Worm (Caenorhabditis elegans): ENCODE data around the gene nhr-274.
A peak's percentile ranks its signal among the peaks of the same experiment; 100 is the strongest.

The nhr-274 gene

DNA sequence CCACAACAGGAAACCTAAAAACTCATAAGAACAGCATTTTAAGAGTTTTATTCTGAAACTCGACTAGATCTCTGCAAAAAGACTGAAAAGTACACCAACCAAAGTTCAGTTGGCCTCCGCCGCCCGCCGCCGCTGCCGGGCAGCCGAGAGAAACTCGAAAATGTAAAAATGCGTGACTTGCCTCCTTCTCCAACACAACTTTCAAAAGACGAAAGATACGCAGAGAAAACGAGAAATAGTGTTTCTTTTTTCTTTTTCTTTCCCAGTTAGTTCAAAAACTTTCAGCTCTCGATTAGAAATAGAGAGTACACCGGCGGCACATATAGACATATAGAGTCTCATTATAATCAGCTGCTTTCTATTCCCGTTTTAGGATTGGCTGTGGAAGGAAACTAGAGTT is 4.7 kb upstream of the nhr-274 start (continued):
- TF ChIP-seq nhr-11 (tag; optimal IDR thresholded peaks at IDR 0.05) = no peak
- no peak for TF ChIP-seq fkh-2 (tag; optimal IDR thresholded peaks at IDR 0.05)
- TF ChIP-seq pha-4 (tag; optimal IDR thresholded peaks at IDR 0.05) = peak; percentile 62
- peak; percentile 5 for TF ChIP-seq pqm-1 (tag; optimal IDR thresholded peaks at IDR 0.05)
- TF ChIP-seq nhr-237 (tag; optimal IDR thresholded peaks at IDR 0.05) = no peak
- peak; percentile 55 for TF ChIP-seq lin-39 (tag; optimal IDR thresholded peaks at IDR 0.05)

DNA sequence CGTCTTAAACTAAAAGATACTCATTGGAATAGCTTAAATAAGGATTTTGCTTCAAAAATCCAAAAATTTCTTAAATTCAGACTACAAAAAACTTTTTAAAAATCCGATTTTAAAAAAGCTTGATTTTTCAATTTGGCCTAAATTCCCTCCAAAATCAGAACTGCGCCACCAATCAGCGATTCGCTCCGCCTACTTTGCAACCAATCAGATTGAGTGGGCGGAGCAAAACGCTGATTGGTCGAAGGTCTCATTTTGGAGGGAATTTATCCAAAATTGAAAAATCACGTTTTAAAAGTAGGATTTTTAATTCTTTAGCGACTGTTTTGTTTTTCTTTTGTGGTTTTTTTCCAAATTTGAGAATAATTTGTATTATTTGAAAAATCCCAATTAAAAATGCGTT is 4.3 kb upstream of the nhr-274 start:
- TF ChIP-seq tbx-2 (tag; optimal IDR thresholded peaks at IDR 0.05) = no peak
- TF ChIP-seq ceh-16 (tag; optimal IDR thresholded peaks at IDR 0.05) = no peak
- TF ChIP-seq nfya-1 (tag; optimal IDR thresholded peaks at IDR 0.05; ENCODE audit: insufficient read depth) = peak; percentile 96

DNA sequence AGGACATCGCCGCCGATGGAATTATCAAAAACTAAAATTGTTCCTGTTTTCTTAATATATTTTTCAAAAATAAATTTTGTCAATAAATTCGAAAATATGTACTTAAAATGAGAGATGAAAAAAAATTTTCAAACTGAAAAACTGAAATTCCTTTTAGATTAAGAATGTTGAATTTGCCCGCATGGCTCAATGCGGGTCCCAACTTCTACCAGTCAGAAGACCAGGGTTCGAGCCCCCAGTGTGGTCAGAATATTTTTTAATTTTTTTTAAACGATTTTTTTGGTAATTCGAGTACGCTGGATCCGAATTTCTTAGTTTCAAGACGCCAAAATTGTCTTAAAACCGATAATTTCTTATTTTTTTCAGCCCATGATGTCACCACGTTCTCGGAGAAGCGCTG is 7.8 kb downstream of the nhr-274 start:
- peak; percentile 12 for TF ChIP-seq fkh-10 (GFP tag; optimal IDR thresholded peaks at IDR 0.05)
- no peak for TF ChIP-seq nhr-67 (tag; optimal IDR thresholded peaks at IDR 0.05)

DNA sequence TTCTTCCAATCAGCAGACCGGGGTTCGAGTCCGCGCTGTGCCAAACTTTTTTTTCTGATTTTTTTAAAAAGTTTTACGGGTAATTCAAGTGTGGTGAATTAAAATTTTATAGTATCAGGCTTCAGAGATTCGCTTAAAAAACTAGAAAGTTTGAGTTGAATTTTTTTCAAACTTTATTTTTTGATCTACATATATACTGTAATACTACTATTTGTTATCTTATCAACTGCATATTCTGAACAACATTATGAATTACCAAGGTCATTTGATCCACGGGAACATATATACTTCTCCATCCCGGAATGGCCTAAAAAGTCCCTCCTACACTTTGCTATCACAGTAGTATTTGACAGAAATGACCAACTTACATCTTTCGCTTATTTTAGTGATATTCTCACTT is 11.7 kb downstream of the nhr-274 start, which contains the start of gene Y41D4B.6:
TSS of gene Y41D4B.6 (plus strand) at position 301 of the 400 bp plus-strand sequence.
- TF ChIP-seq egl-5 (tag; optimal IDR thresholded peaks at IDR 0.05) (no peak), daf-12 (tag; optimal IDR thresholded peaks at IDR 0.05) (no peak), mml-1 (tag; optimal IDR thresholded peaks at IDR 0.05) (no peak), nhr-76 (tag; optimal IDR thresholded peaks at IDR 0.05) (no peak), unc-62 (GFP tag; optimal IDR thresholded peaks at IDR 0.05) (no peak), fkh-2 (tag; optimal IDR thresholded peaks at IDR 0.05) (no peak), ZK546.5 (tag; optimal IDR thresholded peaks at IDR 0.05) (no peak), tbx-2 (tag; optimal IDR thresholded peaks at IDR 0.05) (no peak)

DNA sequence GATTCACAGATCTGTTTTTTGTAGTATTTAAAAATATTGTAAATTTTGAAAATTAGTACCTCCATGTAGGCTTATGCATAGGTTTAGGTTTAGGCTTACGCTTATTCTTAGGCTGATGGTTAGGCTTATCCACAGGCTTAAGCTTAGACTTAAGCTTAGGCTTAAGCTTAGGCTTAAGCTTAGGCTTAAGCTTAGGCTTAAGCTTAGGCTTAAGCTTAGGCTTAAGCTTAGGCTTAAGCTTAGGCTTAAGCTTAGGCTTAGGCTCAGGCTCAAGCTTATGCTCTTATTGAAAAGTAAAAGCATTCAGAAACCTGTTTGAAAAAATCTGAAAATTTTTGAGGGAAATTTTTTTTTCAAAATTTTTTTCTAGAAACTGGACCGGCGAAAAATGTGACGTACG is 12.5 kb downstream of the nhr-274 start:
- no peak for TF ChIP-seq nhr-23 (tag; optimal IDR thresholded peaks at IDR 0.05)

DNA sequence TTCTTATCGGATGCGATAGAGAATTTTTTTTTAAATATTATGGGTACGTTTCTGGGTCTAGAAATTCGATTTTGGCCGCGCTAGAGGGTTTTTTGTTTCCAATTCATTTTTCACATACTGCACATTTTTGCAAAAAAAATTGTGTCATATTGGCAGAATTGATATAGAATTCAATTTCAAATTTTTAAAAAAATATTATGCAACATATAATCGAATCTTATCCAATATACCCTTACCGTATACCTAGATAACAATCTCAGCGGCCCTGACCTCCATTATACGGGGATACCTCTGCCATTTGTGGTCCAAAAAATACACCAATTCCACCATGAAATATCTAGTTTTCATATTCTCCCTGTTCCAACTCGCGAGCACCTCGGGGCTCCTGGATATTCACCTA is 13.4 kb downstream of the nhr-274 start, which contains the start of gene cpg-24:
TSS of gene cpg-24 (plus strand) at position 301 of the 400 bp plus-strand sequence.
- TF ChIP-seq ceh-28 (tag; optimal IDR thresholded peaks at IDR 0.05) = no peak
- TF ChIP-seq mml-1 (tag; optimal IDR thresholded peaks at IDR 0.05) = no peak
- no peak for TF ChIP-seq skn-1 (tag; optimal IDR thresholded peaks at IDR 0.05)
- TF ChIP-seq lin-39 (tag; optimal IDR thresholded peaks at IDR 0.05) = no peak
- TF ChIP-seq fos-1 (tag; optimal IDR thresholded peaks at IDR 0.05) = no peak
- no peak for TF ChIP-seq jun-1 (tag; optimal IDR thresholded peaks at IDR 0.05)
- no peak for TF ChIP-seq eor-1 (tag; optimal IDR thresholded peaks at IDR 0.05)
- no peak for TF ChIP-seq fkh-10 (GFP tag; optimal IDR thresholded peaks at IDR 0.05)
- no peak for TF ChIP-seq tbx-2 (tag; optimal IDR thresholded peaks at IDR 0.05)
- no peak for TF ChIP-seq daf-12 (tag; optimal IDR thresholded peaks at IDR 0.05)
- no peak for TF ChIP-seq elt-3 (tag; optimal IDR thresholded peaks at IDR 0.05)
- no peak for TF ChIP-seq aly-2 (tag; optimal IDR thresholded peaks at IDR 0.05)
- TF ChIP-seq pha-4 (tag; optimal IDR thresholded peaks at IDR 0.05) = no peak
- no peak for TF ChIP-seq nhr-76 (tag; optimal IDR thresholded peaks at IDR 0.05)
- TF ChIP-seq nhr-12 (tag; optimal IDR thresholded peaks at IDR 0.05) = no peak
- no peak for TF ChIP-seq nhr-237 (tag; optimal IDR thresholded peaks at IDR 0.05)
- no peak for TF ChIP-seq ama-1 (optimal IDR thresholded peaks at IDR 0.05)

DNA sequence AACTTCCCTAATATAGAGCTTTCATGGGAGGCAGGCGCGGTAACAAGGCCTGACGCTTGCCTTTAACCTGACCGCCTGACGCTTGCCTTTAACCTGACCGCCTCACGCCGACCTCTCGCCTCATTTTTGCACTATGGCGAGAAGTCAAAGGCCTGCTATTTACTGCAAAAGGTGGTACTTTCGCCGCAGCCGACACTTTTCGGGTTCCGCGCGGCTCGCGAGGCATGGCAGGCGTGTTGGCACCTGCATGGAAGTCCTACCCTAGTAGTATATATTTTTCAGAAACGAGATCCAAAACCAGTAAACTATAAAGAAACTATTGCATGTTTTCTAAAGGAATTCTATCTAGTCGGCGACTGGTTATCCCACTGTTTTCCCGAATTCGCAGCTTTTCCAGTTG is 16.4 kb downstream of the nhr-274 start:
- TF ChIP-seq skn-1 (tag; optimal IDR thresholded peaks at IDR 0.05) (no peak), nhr-77 (tag; optimal IDR thresholded peaks at IDR 0.05) (no peak), nhr-76 (tag; optimal IDR thresholded peaks at IDR 0.05) (no peak), nfya-1 (tag; optimal IDR thresholded peaks at IDR 0.05; ENCODE audit: insufficient read depth) (no peak), daf-12 (tag; optimal IDR thresholded peaks at IDR 0.05) (no peak), ZK546.5 (tag; optimal IDR thresholded peaks at IDR 0.05) (no peak)

DNA sequence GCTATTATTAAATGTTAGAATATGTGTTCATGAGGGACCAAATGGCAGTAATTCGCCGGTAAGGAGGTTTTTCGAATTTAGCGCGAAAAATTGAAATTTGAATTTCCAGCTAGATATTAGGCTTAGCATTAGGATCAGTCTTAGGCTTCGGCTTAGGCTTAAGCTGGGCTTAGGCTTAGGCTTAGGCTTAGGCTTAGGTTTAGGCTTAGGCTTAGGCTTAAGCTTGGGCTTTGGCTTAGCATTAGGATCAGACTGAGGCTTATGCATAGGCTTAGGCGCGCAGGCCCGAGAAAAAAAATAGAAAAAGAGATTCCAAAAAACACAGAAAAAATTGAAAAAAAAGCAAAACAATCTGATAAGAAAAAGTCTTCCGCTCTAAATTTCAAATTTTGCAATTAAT is 16.8 kb downstream of the nhr-274 start:
- TF ChIP-seq egl-5 (tag; optimal IDR thresholded peaks at IDR 0.05) = no peak
- no peak for TF ChIP-seq egl-27 (tag; optimal IDR thresholded peaks at IDR 0.05)
- no peak for TF ChIP-seq unc-62 (GFP tag; optimal IDR thresholded peaks at IDR 0.05)
- TF ChIP-seq nhr-23 (tag; optimal IDR thresholded peaks at IDR 0.05) = no peak
- no peak for TF ChIP-seq skn-1 (tag; optimal IDR thresholded peaks at IDR 0.05)
- TF ChIP-seq ceh-9 (tag; optimal IDR thresholded peaks at IDR 0.05) = no peak
- no peak for TF ChIP-seq sea-2 (GFP tag; optimal IDR thresholded peaks at IDR 0.05)
- no peak for TF ChIP-seq nhr-28 (tag; optimal IDR thresholded peaks at IDR 0.05)
- no peak for TF ChIP-seq unc-39 (tag; optimal IDR thresholded peaks at IDR 0.05)
- TF ChIP-seq lin-39 (tag; optimal IDR thresholded peaks at IDR 0.05) = no peak

All from whole organism, L3 larva.